Worm (Caenorhabditis elegans): ENCODE measurements around the gene E04F6.15.

E04F6.15 gene

ce11 chrII:7238791-7239190, 28.7 kb upstream of the E04F6.15 start:
- TF ChIP-seq tlp-1 (tag; optimal IDR thresholded peaks at IDR 0.05): no peak
- TF ChIP-seq blmp-1 (tag; optimal IDR thresholded peaks at IDR 0.05): no peak
- no peak for TF ChIP-seq sox-4 (tag; optimal IDR thresholded peaks at IDR 0.05)
- no peak for TF ChIP-seq Y116A8C.19 (tag; optimal IDR thresholded peaks at IDR 0.05; ENCODE audit: borderline replicate concordance)
- TF ChIP-seq unc-86 (tag; optimal IDR thresholded peaks at IDR 0.05): no peak
- no peak for TF ChIP-seq snu-23 (GFP tag; optimal IDR thresholded peaks at IDR 0.05)
- TF ChIP-seq nhr-85 (tag): peak; percentile 60
- TF ChIP-seq ceh-88 (GFP tag; IDR thresholded peaks at IDR 0.05): no peak
- peak; percentile 31 for TF ChIP-seq lin-14 (GFP tag; optimal IDR thresholded peaks at IDR 0.05)
- TF ChIP-seq isw-1 (GFP tag; IDR thresholded peaks at IDR 0.05): no peak
- TF ChIP-seq unc-98 (GFP tag; IDR thresholded peaks at IDR 0.05): no peak
- TF ChIP-seq grh-1 (GFP tag; IDR thresholded peaks at IDR 0.05): no peak
- TF ChIP-seq lin-15B (tag; optimal IDR thresholded peaks at IDR 0.05): no peak
- no peak for TF ChIP-seq mep-1 (tag; optimal IDR thresholded peaks at IDR 0.05)
- TF ChIP-seq efl-3 (GFP tag; optimal IDR thresholded peaks at IDR 0.05): no peak
- no peak for TF ChIP-seq efl-1 (optimal IDR thresholded peaks at IDR 0.05)
- peak in 1 of 2 experiments; percentile 52 for TF ChIP-seq efl-1 (GFP tag; optimal IDR thresholded peaks at IDR 0.05 in 1 of 2)
- TF ChIP-seq nhr-12 (tag; optimal IDR thresholded peaks at IDR 0.05): no peak
- no peak for TF ChIP-seq nhr-47 (tag; optimal IDR thresholded peaks at IDR 0.05)

ce11 chrII:7238248-7238647, 28.2 kb upstream of the E04F6.15 start, which contains the start of gene aqp-1:
Gene aqp-1 (minus strand): TSS chrII:7238349.
- TF ChIP-seq lin-15B (tag; optimal IDR thresholded peaks at IDR 0.05) (no peak), lin-14 (GFP tag; optimal IDR thresholded peaks at IDR 0.05) (no peak), C16A3.4 (tag; optimal IDR thresholded peaks at IDR 0.05) (no peak), unc-30 (tag; optimal IDR thresholded peaks at IDR 0.05) (no peak), sptf-1 (tag; optimal IDR thresholded peaks at IDR 0.05) (no peak), nhr-19 (GFP tag; conservative IDR thresholded peaks at IDR 0.05) (peak; percentile 68), lin-13 (GFP tag; optimal IDR thresholded peaks at IDR 0.05) (no peak), tlp-1 (tag; optimal IDR thresholded peaks at IDR 0.05) (no peak), swsn-7 (tag; optimal IDR thresholded peaks at IDR 0.05) (no peak), lin-35 (GFP tag; optimal IDR thresholded peaks at IDR 0.05) (peak in 1 of 2 experiments; percentile 53), F16B12.6 (tag; optimal IDR thresholded peaks at IDR 0.05) (no peak), dpl-1 (GFP tag; optimal IDR thresholded peaks at IDR 0.05) (no peak), ets-5 (GFP tag; IDR thresholded peaks at IDR 0.05) (no peak), nhr-76 (tag; optimal IDR thresholded peaks at IDR 0.05) (no peak), ceh-90 (tag; optimal IDR thresholded peaks at IDR 0.05) (no peak), sup-37 (GFP tag; optimal IDR thresholded peaks at IDR 0.05) (no peak), nhr-11 (tag; optimal IDR thresholded peaks at IDR 0.05) (no peak), elt-2 (tag; optimal IDR thresholded peaks at IDR 0.05) (peak; percentile 95), ztf-4 (tag; optimal IDR thresholded peaks at IDR 0.05) (no peak), unc-98 (GFP tag; IDR thresholded peaks at IDR 0.05) (no peak), tbx-2 (tag; optimal IDR thresholded peaks at IDR 0.05) (no peak), unc-130 (tag; optimal IDR thresholded peaks at IDR 0.05) (no peak), ceh-63 (GFP tag; optimal IDR thresholded peaks at IDR 0.05) (no peak), lin-39 (tag; optimal IDR thresholded peaks at IDR 0.05) (no peak), snpc-4 (tag; optimal IDR thresholded peaks at IDR 0.05) (no peak), nhr-77 (tag; optimal IDR thresholded peaks at IDR 0.05) (no peak), mef-2 (tag; optimal IDR thresholded peaks at IDR 0.05) (no peak), ceh-88 (GFP tag; IDR thresholded peaks at IDR 0.05) (no peak), lsy-2 (tag; optimal IDR thresholded peaks at IDR 0.05) (no peak), nhr-71 (tag; optimal IDR thresholded peaks at IDR 0.05) (peak; percentile 16), mep-1 (tag; optimal IDR thresholded peaks at IDR 0.05) (no peak), efl-1 (optimal IDR thresholded peaks at IDR 0.05) (no peak), efl-1 (GFP tag; optimal IDR thresholded peaks at IDR 0.05 in 1 of 2) (peak in 1 of 2 experiments; percentile 87), ceh-8 (GFP tag; optimal IDR thresholded peaks at IDR 0.05) (no peak), hpl-2 (GFP tag; optimal IDR thresholded peaks at IDR 0.05) (no peak), ztf-11 (tag; optimal IDR thresholded peaks at IDR 0.05) (no peak), grh-1 (GFP tag; IDR thresholded peaks at IDR 0.05) (no peak), nhr-12 (tag; optimal IDR thresholded peaks at IDR 0.05) (no peak), snu-23 (GFP tag; optimal IDR thresholded peaks at IDR 0.05) (no peak), nhr-28 (tag; optimal IDR thresholded peaks at IDR 0.05) (no peak), pax-3 (tag; optimal IDR thresholded peaks at IDR 0.05) (no peak), nhr-90 (tag; optimal IDR thresholded peaks at IDR 0.05; ENCODE audit: poor library complexity) (no peak), mdl-1 (tag; optimal IDR thresholded peaks at IDR 0.05) (peak in 1 of 2 experiments; percentile 2), sox-4 (tag; optimal IDR thresholded peaks at IDR 0.05) (no peak), nhr-20 (tag; optimal IDR thresholded peaks at IDR 0.05) (peak; percentile 23)

Data from whole organism, L1 larva.